Worm (Caenorhabditis elegans) whole organism, early embryonic: Measurements from ENCODE around the gene rab-19.

ENCODE experiments used
- B0310.2 ChIP-seq: sonication (generic microtip); optimal IDR thresholded peaks from 2 replicates; lab custom pipeline; 2016; ENCODE audit warnings: mild to moderate bottlenecking, missing genetic modification characterization, missing compliant biosample characterization
- F13C5.2 ChIP-seq: sonication (generic microtip); optimal IDR thresholded peaks from 2 replicates; lab custom pipeline; 2017; ENCODE audit warnings: mild to moderate bottlenecking, missing genetic modification characterization, inconsistent platforms, missing compliant biosample characterization
- aly-1 ChIP-seq: sonication (generic microtip); optimal IDR thresholded peaks from 2 replicates; lab custom pipeline; 2016; ENCODE audit warnings: missing genetic modification characterization, missing compliant biosample characterization
- ama-1 ChIP-seq: fragments of 150-350 bp; optimal IDR thresholded peaks from 2 replicates; lab custom pipeline; 2014
- ceh-13 ChIP-seq: fragments of 200-800 bp; sonication (Bioruptor generic); optimal IDR thresholded peaks from 2 replicates; lab custom pipeline; 2018; ENCODE audit warnings: mild to moderate bottlenecking, missing genetic modification characterization, missing compliant biosample characterization
- ceh-36 ChIP-seq: sonication (generic microtip); optimal IDR thresholded peaks from 2 replicates; lab custom pipeline; 2016; ENCODE audit warnings: missing genetic modification characterization, inconsistent platforms, missing compliant biosample characterization
- ets-7 ChIP-seq: sonication (generic microtip); optimal IDR thresholded peaks from 2 replicates; lab custom pipeline; 2016; ENCODE audit warnings: missing genotype, missing genetic modification characterization, missing compliant biosample characterization
- flt-1 ChIP-seq: fragments of 200-800 bp; sonication (Bioruptor generic); IDR thresholded peaks from 2 replicates; pipeline ENCODE4 v1.3.6; 2022; ENCODE audit warnings: missing genetic modification characterization, missing compliant biosample characterization
- hmbx-1 ChIP-seq: sonication (generic microtip); optimal IDR thresholded peaks from 2 replicates; lab custom pipeline; 2016; ENCODE audit warnings: mild to moderate bottlenecking, missing genetic modification characterization, missing compliant biosample characterization
- hmg-4 ChIP-seq: fragments of 200-800 bp; sonication (Bioruptor generic); optimal IDR thresholded peaks from 2 replicates; lab custom pipeline; 2018; ENCODE audit warnings: mild to moderate bottlenecking, missing genetic modification characterization, missing compliant biosample characterization
- hnd-1 ChIP-seq: sonication (generic microtip); optimal IDR thresholded peaks from 2 replicates; lab custom pipeline; 2016; ENCODE audit warnings: missing genetic modification characterization, missing compliant biosample characterization
- pes-1 ChIP-seq: fragments of 200-800 bp; sonication (Bioruptor generic); IDR thresholded peaks from 2 replicates; pipeline ENCODE4 v1.3.6; 2022; ENCODE audit warnings: missing genetic modification reagents, missing genetic modification characterization, missing compliant biosample characterization
- scrt-1 ChIP-seq: fragments of 200-800 bp; sonication (Bioruptor generic); IDR thresholded peaks from 2 replicates; pipeline ENCODE4 v1.3.6; 2022; ENCODE audit warnings: missing genetic modification characterization, missing compliant biosample characterization
- sea-1 ChIP-seq: fragments of 200-800 bp; sonication (Bioruptor generic); conservative IDR thresholded peaks from 2 replicates; pipeline ENCODE4 v1.3.6; 2022; ENCODE audit warnings: missing genetic modification characterization, missing compliant biosample characterization
- tbx-11 ChIP-seq: fragments of 200-800 bp; sonication (Bioruptor generic); IDR thresholded peaks from 2 replicates; pipeline ENCODE4 v1.3.6; 2022; ENCODE audit warnings: missing genetic modification characterization, missing compliant biosample characterization
- tbx-37 ChIP-seq: fragments of 200-800 bp; sonication (Bioruptor generic); conservative IDR thresholded peaks from 2 replicates; pipeline ENCODE4 v1.3.6; 2022; ENCODE audit warnings: missing genetic modification reagents, missing genetic modification characterization, missing compliant biosample characterization
- tra-4 ChIP-seq: sonication (generic microtip); optimal IDR thresholded peaks from 2 replicates; lab custom pipeline; 2017; ENCODE audit warnings: missing genetic modification characterization, missing compliant biosample characterization

rab-19 gene

ce11 chrIV:13390770-13391169 lies 6.6 kb upstream of the rab-19 start:
- TF ChIP-seq tbx-11 (GFP tag; lab: Robert Waterston, UW) (no peak), ceh-36 (tag; lab: Kevin White, UChicago) (no peak), ama-1 (lab: Kevin White, UChicago) (no peak), ceh-13 (no peak), ets-7 (tag; lab: Kevin White, UChicago) (no peak), hmbx-1 (tag; lab: Kevin White, UChicago) (no peak), flt-1 (no peak), aly-1 (tag; lab: Kevin White, UChicago) (no peak), sea-1 (GFP tag; lab: Robert Waterston, UW) (no peak), pes-1 (GFP tag; lab: Robert Waterston, UW) (no peak), B0310.2 (no peak)

ce11 chrIV:13389237-13389636 lies 5.1 kb upstream of the rab-19 start:
- TF ChIP-seq F13C5.2 (no peak), scrt-1 (GFP tag; lab: Robert Waterston, UW) (no peak), ceh-13 (no peak), tra-4 (no peak), aly-1 (tag; lab: Kevin White, UChicago) (no peak), ceh-36 (tag; lab: Kevin White, UChicago) (no peak), sea-1 (GFP tag; lab: Robert Waterston, UW) (no peak), flt-1 (no peak), pes-1 (GFP tag; lab: Robert Waterston, UW) (no peak), hmbx-1 (tag; lab: Kevin White, UChicago) (no peak), hmg-4 (GFP tag; lab: Kevin White, UChicago) (no peak), hnd-1 (tag; lab: Kevin White, UChicago) (no peak), tbx-11 (GFP tag; lab: Robert Waterston, UW) (no peak), ets-7 (tag; lab: Kevin White, UChicago) (no peak), ama-1 (lab: Kevin White, UChicago) (no peak), tbx-37 (GFP tag; lab: Robert Waterston, UW) (no peak)

- TF ChIP-seq ets-7 (tag; lab: Kevin White, UChicago) (no peak), pes-1 (GFP tag; lab: Robert Waterston, UW) (no peak), tbx-11 (GFP tag; lab: Robert Waterston, UW) (no peak), tbx-37 (GFP tag; lab: Robert Waterston, UW) (no peak), sea-1 (GFP tag; lab: Robert Waterston, UW) (no peak), B0310.2 (no peak), hmg-4 (GFP tag; lab: Kevin White, UChicago) (no peak), tra-4 (no peak), hmbx-1 (tag; lab: Kevin White, UChicago) (no peak), ceh-36 (tag; lab: Kevin White, UChicago) (no peak), ceh-13 (no peak), hnd-1 (tag; lab: Kevin White, UChicago) (no peak), scrt-1 (GFP tag; lab: Robert Waterston, UW) (no peak), aly-1 (tag; lab: Kevin White, UChicago) (no peak), F13C5.2 (no peak), flt-1 (no peak)
These were observed 4.6 kb upstream of the rab-19 start for ce11 chrIV:13388779-13389178.

ce11 chrIV:13386903-13387302 lies 2.7 kb upstream of the rab-19 start, which contains the start of gene lsm-3:
TSS of gene lsm-3 (plus strand) at chrIV:13387203.
- TF ChIP-seq tbx-37 (GFP tag; lab: Robert Waterston, UW): no peak
- TF ChIP-seq ets-7 (tag; lab: Kevin White, UChicago): no peak
- no peak for TF ChIP-seq ceh-36 (tag; lab: Kevin White, UChicago)
- TF ChIP-seq pes-1 (GFP tag; lab: Robert Waterston, UW): no peak
- TF ChIP-seq F13C5.2: no peak
- no peak for TF ChIP-seq scrt-1 (GFP tag; lab: Robert Waterston, UW)
- TF ChIP-seq tbx-11 (GFP tag; lab: Robert Waterston, UW): no peak
- TF ChIP-seq hmbx-1 (tag; lab: Kevin White, UChicago): no peak
- TF ChIP-seq ceh-13: no peak
- TF ChIP-seq hmg-4 (GFP tag; lab: Kevin White, UChicago): no peak
- no peak for TF ChIP-seq flt-1
- TF ChIP-seq aly-1 (tag; lab: Kevin White, UChicago): no peak

ce11 chrIV:13386043-13386442 lies 1.9 kb upstream of the rab-19 start, which contains the start of the genes Y62E10A.20, Y62E10A.23 and mdt-9:
TSS of gene Y62E10A.20 (minus strand) at chrIV:13386091.
TSS of gene Y62E10A.23 (plus strand) at chrIV:13386324.
TSS of gene mdt-9 (plus strand) at chrIV:13386380.
- peak; percentile 65 for TF ChIP-seq ceh-36 (tag; lab: Kevin White, UChicago)
- TF ChIP-seq hmg-4 (GFP tag; lab: Kevin White, UChicago): peak; percentile 19
- TF ChIP-seq pes-1 (GFP tag; lab: Robert Waterston, UW): peak; percentile 69
- TF ChIP-seq aly-1 (tag; lab: Kevin White, UChicago): peak; percentile 53
- TF ChIP-seq sea-1 (GFP tag; lab: Robert Waterston, UW): peak; percentile 77
- TF ChIP-seq tbx-37 (GFP tag; lab: Robert Waterston, UW): peak; percentile 58; the same call in 1 of the 2 replicates
- TF ChIP-seq flt-1: peak; percentile 61
- TF ChIP-seq tra-4: no peak
- no peak for TF ChIP-seq B0310.2
- peak; percentile 48 for TF ChIP-seq hmbx-1 (tag; lab: Kevin White, UChicago)
- peak; percentile 67; the same call in 1 of the 2 replicates for TF ChIP-seq scrt-1 (GFP tag; lab: Robert Waterston, UW)
- peak; percentile 88 for TF ChIP-seq F13C5.2
- peak; percentile 26 for TF ChIP-seq ets-7 (tag; lab: Kevin White, UChicago)
- no peak for TF ChIP-seq ama-1 (lab: Kevin White, UChicago)
- TF ChIP-seq ceh-13: peak; percentile 60
- TF ChIP-seq tbx-11 (GFP tag; lab: Robert Waterston, UW): peak; percentile 58; the same call in 1 of the 2 replicates
- peak; percentile 23 for TF ChIP-seq hnd-1 (tag; lab: Kevin White, UChicago)

- TF ChIP-seq pes-1 (GFP tag; lab: Robert Waterston, UW): no peak
- TF ChIP-seq ceh-13: no peak
These were observed 2.4 kb downstream of the rab-19 start, which contains the start of gene emc-3 for ce11 chrIV:13381823-13382222. TSS of gene emc-3 (minus strand) at chrIV:13381923.

- TF ChIP-seq ama-1 (lab: Kevin White, UChicago) (peak; percentile 28), ceh-13 (no peak)
These were observed 3.7 kb downstream of the rab-19 start for ce11 chrIV:13380506-13380905.
